Worm (Caenorhabditis elegans) whole organism, dauer: ENCODE data around the gene gck-1.

Source experiments
- unc-62 ChIP-seq: sonication (generic microtip); optimal IDR thresholded peaks from 2 replicates; lab custom pipeline; 2017; ENCODE audit warnings: missing biosample characterization, missing genetic modification reagents, missing genetic modification characterization

The gck-1 gene

DNA sequence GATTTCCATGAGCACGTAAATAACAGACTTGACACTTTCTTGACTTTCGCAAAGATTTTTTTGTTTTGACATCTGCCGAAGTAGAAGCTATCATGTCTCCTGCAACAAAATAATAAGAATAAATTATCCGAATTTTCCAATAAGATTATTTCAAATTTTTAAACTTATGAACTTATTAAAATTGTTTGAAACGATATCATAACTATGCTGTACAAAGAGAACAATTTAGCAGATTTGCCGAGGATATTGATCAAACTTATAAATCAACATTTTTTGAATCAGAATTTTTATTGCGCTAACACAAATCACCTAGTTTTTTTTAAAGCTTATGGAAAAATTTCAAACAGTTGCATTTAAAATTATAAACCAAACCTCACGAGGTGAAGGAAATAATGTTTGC is 24.7 kb downstream of the gck-1 start, which contains the start of gene nhr-195:
nhr-195 (minus strand) TSS at position 101 of the 400 bp plus-strand sequence.
- TF ChIP-seq unc-62 (GFP tag; lab: Kevin White, UChicago): no peak

ce11 chrV:8974889-8975422 is 27.4 kb downstream of the gck-1 start, which contains the start of gene nhr-143:
nhr-143 (minus strand) TSS chrV:8974939.
- TF ChIP-seq unc-62 (GFP tag; lab: Kevin White, UChicago): no peak

DNA sequence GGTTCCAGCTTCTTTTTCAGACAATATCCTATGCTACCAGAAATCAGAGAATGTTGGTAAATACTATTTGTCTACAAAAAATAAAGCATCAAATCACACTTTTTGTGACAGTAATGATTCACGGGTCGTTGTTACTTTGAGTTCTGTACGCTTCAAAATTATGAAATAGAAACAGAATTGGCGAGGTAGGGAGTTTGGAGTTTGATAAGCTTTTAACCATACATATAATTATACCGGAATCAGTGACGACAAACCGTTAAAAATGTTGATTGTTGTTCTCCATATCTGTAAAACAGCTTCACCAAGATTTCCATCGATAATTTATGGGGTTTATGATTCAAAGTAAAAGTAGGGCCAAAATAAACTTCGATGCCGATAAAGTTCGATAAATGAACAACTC is 30.3 kb downstream of the gck-1 start:
- TF ChIP-seq unc-62 (GFP tag; lab: Kevin White, UChicago): no peak

- TF ChIP-seq unc-62 (GFP tag; lab: Kevin White, UChicago): no peak
These were observed 33.2 kb downstream of the gck-1 start, which contains the start of gene str-84 for ce11 chrV:8980845-8981244. str-84 (minus strand) TSS chrV:8980945.

- no peak for TF ChIP-seq unc-62 (GFP tag; lab: Kevin White, UChicago)
These were observed 36.0 kb downstream of the gck-1 start, which contains the start of gene str-86 for ce11 chrV:8983604-8984003. str-86 (minus strand) TSS chrV:8983704.

ce11 chrV:8984783-8985182 is 37.2 kb downstream of the gck-1 start:
- TF ChIP-seq unc-62 (GFP tag; lab: Kevin White, UChicago): no peak

DNA sequence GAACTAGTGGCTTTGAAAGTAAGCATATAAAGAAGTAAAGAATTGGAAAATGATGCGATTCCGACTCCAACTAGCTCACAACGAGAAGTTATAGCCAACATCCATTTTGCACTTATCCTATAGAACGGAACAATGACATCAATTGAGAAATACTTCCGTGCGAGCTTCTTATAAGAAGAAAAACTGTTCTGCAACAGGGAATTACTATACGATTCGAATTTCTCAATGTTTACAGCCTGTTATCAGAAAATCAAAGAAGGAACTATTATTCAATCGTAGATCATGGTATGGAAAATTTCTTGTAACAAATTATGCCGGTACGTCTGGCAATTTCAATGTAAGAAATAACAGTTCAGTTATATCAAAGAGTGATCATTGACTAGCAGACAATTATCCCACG is 38.1 kb downstream of the gck-1 start, which contains the start of gene str-85:
str-85 (minus strand) TSS at position 101 of the 400 bp plus-strand sequence.
- TF ChIP-seq unc-62 (GFP tag; lab: Kevin White, UChicago): no peak

DNA sequence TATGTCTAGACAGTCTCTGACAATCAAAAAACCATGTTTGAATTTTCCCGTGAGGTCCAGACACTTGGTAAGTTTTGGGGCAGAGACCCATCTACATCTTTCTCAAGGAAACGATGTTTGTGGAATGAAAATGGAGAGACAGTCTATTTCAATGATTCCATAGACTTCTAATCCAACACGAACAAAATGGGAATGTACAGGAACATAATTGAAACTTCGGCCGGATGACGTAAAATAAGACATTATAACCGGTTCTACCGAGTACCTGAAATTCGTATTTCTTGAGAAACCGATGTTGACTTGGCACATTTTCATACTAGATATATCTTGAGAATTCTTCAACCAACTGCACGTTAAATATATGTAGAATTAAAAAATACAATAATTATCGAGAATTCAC is 40.5 kb downstream of the gck-1 start, which contains the start of gene str-87:
str-87 (minus strand) TSS at position 101 of the 400 bp plus-strand sequence.
- no peak for TF ChIP-seq unc-62 (GFP tag; lab: Kevin White, UChicago)

ce11 chrV:8990194-8990649 is 42.6 kb downstream of the gck-1 start, which contains the start of gene F59E11.7:
F59E11.7 (plus strand) TSS chrV:8990244.
- TF ChIP-seq unc-62 (GFP tag; lab: Kevin White, UChicago): no peak

DNA sequence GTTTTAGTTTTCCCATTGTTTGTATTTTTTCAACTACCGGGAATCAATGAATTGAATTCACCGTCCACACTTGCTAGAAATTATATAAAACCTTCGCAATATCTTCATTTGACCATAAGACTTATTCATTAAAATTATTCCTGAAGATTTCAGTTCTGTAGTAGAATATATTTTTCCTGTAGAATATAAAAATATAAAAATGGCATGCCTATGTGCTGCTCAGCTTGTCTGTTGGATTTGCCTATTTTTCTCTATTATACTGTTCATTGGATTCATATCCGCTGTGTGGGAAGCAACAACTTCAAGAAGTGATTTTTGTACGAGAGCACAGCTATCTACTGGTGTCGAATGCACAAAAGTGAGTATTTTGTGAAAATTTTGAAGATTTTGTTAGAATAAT is 44.1 kb downstream of the gck-1 start, which contains the start of gene F59E11.6:
F59E11.6 (plus strand) TSS at position 111 of the 400 bp plus-strand sequence.
- no peak for TF ChIP-seq unc-62 (GFP tag; lab: Kevin White, UChicago)

DNA sequence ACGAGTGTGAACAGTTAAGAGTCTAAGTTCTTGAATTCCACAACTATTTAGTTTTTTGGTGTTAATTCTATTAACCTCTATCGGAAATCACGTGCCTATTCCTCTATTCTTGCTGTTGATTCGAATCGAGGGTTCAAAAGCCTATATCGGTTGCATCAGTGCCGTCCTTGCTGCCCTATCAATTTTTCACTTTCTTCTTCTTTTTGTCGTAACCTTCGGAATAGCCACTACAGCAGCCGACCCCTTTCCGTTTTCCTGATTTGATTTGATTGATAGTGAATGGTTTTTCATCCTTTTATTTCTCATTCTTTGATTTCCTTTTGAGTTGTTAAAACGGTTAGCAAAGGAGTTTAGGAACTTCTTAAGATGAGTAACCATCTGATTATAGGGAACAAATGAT is 46.7 kb downstream of the gck-1 start:
- TF ChIP-seq unc-62 (GFP tag; lab: Kevin White, UChicago): no peak

DNA sequence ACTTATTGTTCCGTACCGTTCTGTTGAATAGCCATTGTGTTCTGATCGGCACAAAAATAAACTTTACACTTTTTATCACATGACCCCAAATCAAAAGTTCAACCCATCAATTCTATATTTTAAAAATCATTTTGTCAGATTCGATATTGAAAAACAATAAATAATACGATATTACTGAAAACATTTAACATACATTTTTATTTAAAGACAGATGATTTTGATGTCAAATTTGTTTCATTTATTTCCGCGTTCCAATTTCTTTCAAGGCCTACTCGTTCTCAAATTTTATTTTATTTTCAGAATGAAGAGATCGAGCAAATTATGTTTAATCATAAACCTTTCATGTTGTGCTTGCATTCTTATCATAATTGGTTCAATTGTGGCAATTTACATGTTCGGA is 47.2 kb downstream of the gck-1 start, which contains the start of gene F59E11.5:
F59E11.5 (plus strand) TSS at position 301 of the 400 bp plus-strand sequence.
- TF ChIP-seq unc-62 (GFP tag; lab: Kevin White, UChicago): no peak

DNA sequence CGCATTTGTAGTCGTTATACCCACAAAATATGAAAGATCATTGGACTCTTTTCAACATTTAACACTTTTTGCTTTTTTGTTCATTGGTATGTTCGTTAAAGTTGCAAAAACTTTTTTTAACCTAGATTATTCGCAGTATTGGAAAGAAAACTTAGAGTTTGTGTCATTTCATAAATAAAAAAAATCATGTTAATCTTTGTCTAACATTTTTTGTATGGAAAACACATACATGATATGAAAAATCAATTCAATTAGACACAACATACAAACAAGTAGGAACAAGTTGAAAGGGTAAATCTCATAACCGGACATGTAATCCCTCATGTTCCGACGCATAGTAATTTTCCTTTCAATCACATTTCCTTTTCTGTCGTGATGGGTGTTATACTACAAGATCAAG is 53.6 kb downstream of the gck-1 start, which contains the start of gene F59E11.2:
F59E11.2 (plus strand) TSS at position 301 of the 400 bp plus-strand sequence.
- no peak for TF ChIP-seq unc-62 (GFP tag; lab: Kevin White, UChicago)

ce11 chrV:9003291-9003690 is 55.7 kb downstream of the gck-1 start, which contains the start of gene srx-1:
srx-1 (plus strand) TSS chrV:9003672.
- TF ChIP-seq unc-62 (GFP tag; lab: Kevin White, UChicago): no peak

DNA sequence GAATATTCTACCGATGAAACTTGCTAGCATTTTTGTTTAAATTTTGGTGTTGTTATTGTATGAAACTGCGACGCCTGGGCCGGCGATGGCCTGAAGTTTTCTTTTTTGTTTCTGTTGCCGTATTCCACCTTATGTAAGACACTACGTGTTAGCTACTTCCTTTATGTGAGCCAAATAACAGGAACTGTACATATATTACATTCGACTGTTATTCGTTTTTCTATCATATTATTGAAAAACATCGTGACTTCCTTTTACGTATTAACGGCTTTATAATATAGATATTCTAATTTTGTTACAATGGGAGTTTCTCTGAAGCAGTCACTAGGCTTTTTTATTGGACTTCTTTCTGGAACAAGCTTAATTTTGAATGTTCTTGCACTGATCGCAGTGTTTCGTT is 57.6 kb downstream of the gck-1 start, which contains the start of gene srx-3:
srx-3 (plus strand) TSS at position 301 of the 400 bp plus-strand sequence.
- no peak for TF ChIP-seq unc-62 (GFP tag; lab: Kevin White, UChicago)
